Worm (Caenorhabditis elegans) whole organism, young adult: ENCODE data around the gene frpr-12.

Experiments
- B0019.2 ChIP-seq: fragments of 200-800 bp; sonication (Bioruptor generic); conservative IDR thresholded peaks from 2 replicates; pipeline ENCODE4 v1.3.6; 2022; ENCODE audit warnings: missing genetic modification reagents, missing genetic modification characterization, missing compliant biosample characterization
- C06A6.2 ChIP-seq: fragments of 200-800 bp; sonication (Bioruptor generic); conservative IDR thresholded peaks from 2 replicates; pipeline ENCODE4 v1.3.6; 2022; ENCODE audit warnings: missing genetic modification characterization, missing compliant biosample characterization
- D2030.7 ChIP-seq: fragments of 200-800 bp; sonication (Bioruptor generic); IDR thresholded peaks from 2 replicates; pipeline ENCODE4 v1.3.6; 2022; ENCODE audit warnings: missing genetic modification reagents, missing genetic modification characterization, missing compliant biosample characterization
- F23B12.7 ChIP-seq: sonication (generic microtip); optimal IDR thresholded peaks from 2 replicates; lab custom pipeline; 2017; ENCODE audit warnings: missing genetic modification characterization, mild to moderate bottlenecking, missing compliant biosample characterization, antibody characterized with exemption, moderate library complexity; ENCODE audit not compliant: insufficient read depth
- F33H1.4 ChIP-seq: fragments of 200-800 bp; sonication (Bioruptor generic); IDR thresholded peaks from 2 replicates; pipeline ENCODE4 v1.3.6; 2022; ENCODE audit warnings: missing genetic modification reagents, missing genetic modification characterization, missing compliant biosample characterization
- F39B2.1 ChIP-seq: fragments of 200-800 bp; sonication (Bioruptor generic); IDR thresholded peaks from 2 replicates; pipeline ENCODE4 v1.3.6; 2022; ENCODE audit warnings: missing genetic modification reagents, missing genetic modification characterization, missing compliant biosample characterization
- F49E8.2 ChIP-seq: sonication (generic microtip); optimal IDR thresholded peaks from 3 replicates; lab custom pipeline; 2017; ENCODE audit warnings: missing genetic modification characterization, mild to moderate bottlenecking, missing compliant biosample characterization, antibody characterized with exemption, moderate library complexity; ENCODE audit not compliant: insufficient read depth
- K11D2.4 ChIP-seq: fragments of 200-800 bp; sonication (Bioruptor generic); IDR thresholded peaks from 2 replicates; pipeline ENCODE4 v1.3.6; 2022; ENCODE audit warnings: missing genetic modification reagents, missing genetic modification characterization, missing compliant biosample characterization
- ama-1 ChIP-seq, 3 experiments: fragments of 150-350 bp in 1 of 3; sonication (generic microtip) in 2 of 3; optimal IDR thresholded peaks; 2 replicates each; lab custom pipeline; 2014 to 2018; ENCODE audit warnings: missing biosample characterization in 2 of 3, missing genetic modification characterization in 2 of 3, missing genetic modification reagents in 2 of 3
- aptf-2 ChIP-seq: fragments of 200-800 bp; sonication (Bioruptor generic); conservative IDR thresholded peaks from 2 replicates; pipeline ENCODE4 v1.3.6; 2022; ENCODE audit warnings: missing genetic modification reagents, missing genetic modification characterization, missing compliant biosample characterization
- attf-6 ChIP-seq: fragments of 200-800 bp; sonication (Bioruptor generic); IDR thresholded peaks from 2 replicates; pipeline ENCODE4 v1.3.6; 2022; ENCODE audit warnings: missing genetic modification reagents, missing genetic modification characterization, missing compliant biosample characterization
- bed-1 ChIP-seq: fragments of 200-800 bp; sonication (Bioruptor generic); IDR thresholded peaks from 2 replicates; pipeline ENCODE4 v1.3.6; 2022; ENCODE audit warnings: missing genetic modification reagents, missing genetic modification characterization, missing compliant biosample characterization
- bed-2 ChIP-seq: fragments of 200-800 bp; sonication (Bioruptor generic); IDR thresholded peaks from 2 replicates; pipeline ENCODE4 v1.3.6; 2022; ENCODE audit warnings: missing genetic modification reagents, missing genetic modification characterization, missing compliant biosample characterization
- ccch-3 ChIP-seq: fragments of 200-800 bp; sonication (Bioruptor generic); optimal IDR thresholded peaks from 2 replicates; lab custom pipeline; 2018; ENCODE audit warnings: mild to moderate bottlenecking, missing genetic modification characterization, missing compliant biosample characterization
- cebp-1 ChIP-seq, 2 experiments: fragments of 200-800 bp in 1 of 2; sonication (Bioruptor generic) in 1 of 2; sonication (generic microtip) in 1 of 2; IDR thresholded peaks in 1 of 2; optimal IDR thresholded peaks in 1 of 2; 2 replicates each; pipeline versions ENCODE4 v1.3.6 to Lab custom; 2017 to 2022; ENCODE audit warnings: missing compliant biosample characterization in 2 of 2, missing genetic modification characterization in 2 of 2, mild to moderate bottlenecking in 1 of 2, missing genetic modification reagents in 1 of 2, moderate library complexity in 1 of 2
- ceh-40 ChIP-seq: fragments of 200-800 bp; sonication (Bioruptor generic); IDR thresholded peaks from 2 replicates; pipeline ENCODE4 v1.3.6; 2022; ENCODE audit warnings: missing genetic modification characterization, missing compliant biosample characterization
- ceh-58 ChIP-seq: fragments of 200-800 bp; sonication (Bioruptor generic); IDR thresholded peaks from 2 replicates; pipeline ENCODE4 v1.3.6; 2022; ENCODE audit warnings: missing genetic modification characterization, missing compliant biosample characterization
- egl-18 ChIP-seq: fragments of 200-800 bp; sonication (Bioruptor generic); IDR thresholded peaks from 2 replicates; pipeline ENCODE4 v1.3.6; 2022; ENCODE audit warnings: missing genetic modification reagents, missing genetic modification characterization, missing compliant biosample characterization
- egrh-3 ChIP-seq: fragments of 200-800 bp; sonication (Bioruptor generic); IDR thresholded peaks from 2 replicates; pipeline ENCODE4 v1.3.6; 2022; ENCODE audit warnings: missing genetic modification reagents, missing genetic modification characterization, missing compliant biosample characterization
- fkh-3 ChIP-seq: sonication (generic microtip); optimal IDR thresholded peaks from 2 replicates; lab custom pipeline; 2016; ENCODE audit warnings: mild to moderate bottlenecking, missing genetic modification characterization, missing compliant biosample characterization
- hsf-1 ChIP-seq: fragments of 200-800 bp; sonication (Bioruptor generic); IDR thresholded peaks from 2 replicates; pipeline ENCODE4 v1.3.6; 2022; ENCODE audit warnings: missing genetic modification reagents, missing genetic modification characterization, missing compliant biosample characterization
- lag-1 ChIP-seq: fragments of 200-800 bp; sonication (Bioruptor generic); IDR thresholded peaks from 2 replicates; pipeline ENCODE4 v1.3.6; 2022; ENCODE audit warnings: missing genetic modification reagents, missing genetic modification characterization, missing compliant biosample characterization
- lir-1 ChIP-seq: fragments of 200-800 bp; sonication (Bioruptor generic); conservative IDR thresholded peaks from 2 replicates; pipeline ENCODE4 v1.3.6; 2022; ENCODE audit warnings: missing genetic modification reagents, missing genetic modification characterization, missing compliant biosample characterization
- madf-10 ChIP-seq: sonication (generic microtip); optimal IDR thresholded peaks from 2 replicates; lab custom pipeline; 2016; ENCODE audit warnings: mild to moderate bottlenecking, missing genetic modification characterization, missing compliant biosample characterization
- mes-4 ChIP-seq: sonication (generic microtip); optimal IDR thresholded peaks from 2 replicates; lab custom pipeline; 2016; ENCODE audit warnings: missing genotype, missing genetic modification characterization, missing compliant biosample characterization
- mxl-1 ChIP-seq: sonication (generic microtip); optimal IDR thresholded peaks from 2 replicates; lab custom pipeline; 2016; ENCODE audit warnings: missing genetic modification characterization, missing compliant biosample characterization
- nfya-2 ChIP-seq: fragments of 200-800 bp; sonication (Bioruptor generic); IDR thresholded peaks from 2 replicates; pipeline ENCODE4 v1.3.6; 2022; ENCODE audit warnings: missing genetic modification reagents, missing genetic modification characterization, missing compliant biosample characterization
- nfyb-1 ChIP-seq: fragments of 200-800 bp; sonication (Bioruptor generic); IDR thresholded peaks from 2 replicates; pipeline ENCODE4 v1.3.6; 2022; ENCODE audit warnings: missing genetic modification reagents, missing genetic modification characterization, missing compliant biosample characterization
- nhr-120 ChIP-seq: fragments of 200-800 bp; sonication (Bioruptor generic); IDR thresholded peaks from 2 replicates; pipeline ENCODE4 v1.3.6; 2022; ENCODE audit warnings: missing genetic modification characterization, missing compliant biosample characterization
- nhr-179 ChIP-seq: sonication (generic microtip); optimal IDR thresholded peaks from 2 replicates; lab custom pipeline; 2016; ENCODE audit warnings: mild to moderate bottlenecking, missing genetic modification characterization, missing compliant biosample characterization
- nhr-80 ChIP-seq: sonication (generic microtip); optimal IDR thresholded peaks from 2 replicates; lab custom pipeline; 2016; ENCODE audit warnings: missing genetic modification characterization, missing compliant biosample characterization
- pbrm-1 ChIP-seq: fragments of 200-800 bp; sonication (Bioruptor generic); IDR thresholded peaks from 2 replicates; pipeline ENCODE4 v1.3.6; 2022; ENCODE audit warnings: missing genetic modification reagents, missing genetic modification characterization, missing compliant biosample characterization
- pha-4 ChIP-seq: fragments of 150-350 bp; sonication (generic microtip); optimal IDR thresholded peaks from 2 replicates; lab custom pipeline; 2014; ENCODE audit warnings: missing biosample characterization, missing genetic modification reagents, missing genetic modification characterization
- rec-8 ChIP-seq, 2 experiments: sonication (generic microtip); optimal IDR thresholded peaks; 2 replicates each; lab custom pipeline; 2016; ENCODE audit warnings: mild to moderate bottlenecking in 2 of 2, missing genetic modification characterization in 2 of 2, missing genetic modification reagents in 2 of 2, missing genotype in 2 of 2, missing biosample characterization in 1 of 2, missing compliant biosample characterization in 1 of 2, moderate library complexity in 1 of 2
- repo-1 ChIP-seq: sonication (generic microtip); optimal IDR thresholded peaks from 2 replicates; lab custom pipeline; 2017; ENCODE audit warnings: mild to moderate bottlenecking, missing genetic modification characterization, missing compliant biosample characterization
- rpc-1 ChIP-seq, 2 experiments: fragments of 150-350 bp in 1 of 2; sonication (generic microtip) in 1 of 2; optimal IDR thresholded peaks; 2 replicates each; lab custom pipeline; 2014 to 2018; ENCODE audit warnings: missing biosample characterization in 1 of 2, missing genetic modification characterization in 1 of 2, missing genetic modification reagents in 1 of 2, missing genotype in 1 of 2
- snpc-4 ChIP-seq, 5 experiments: fragments of 150-350 bp in 1 of 5; sonication (generic microtip) in 4 of 5; optimal IDR thresholded peaks; 2 replicates each; lab custom pipeline; 2014 to 2018; ENCODE audit warnings: missing genetic modification characterization in 5 of 5, missing biosample characterization in 3 of 5, antibody characterized with exemption in 2 of 5, mild to moderate bottlenecking in 2 of 5, missing compliant biosample characterization in 2 of 5, missing genotype in 2 of 5, moderate library complexity in 2 of 5, missing genetic modification reagents in 1 of 5
- unc-130 ChIP-seq: sonication (generic microtip); optimal IDR thresholded peaks from 2 replicates; lab custom pipeline; 2016; ENCODE audit warnings: missing genetic modification reagents, missing genetic modification characterization, missing compliant biosample characterization
- xnd-1 ChIP-seq: sonication (generic microtip); optimal IDR thresholded peaks from 2 replicates; lab custom pipeline; 2016; ENCODE audit warnings: missing genotype, missing genetic modification reagents, missing genetic modification characterization, missing compliant biosample characterization
- ztf-22 ChIP-seq: fragments of 200-800 bp; sonication (Bioruptor generic); optimal IDR thresholded peaks from 2 replicates; lab custom pipeline; 2018; ENCODE audit warnings: mild to moderate bottlenecking, missing genetic modification characterization, moderate library complexity, missing compliant biosample characterization
- ztf-28 ChIP-seq: fragments of 200-800 bp; sonication (Bioruptor generic); IDR thresholded peaks from 2 replicates; pipeline ENCODE4 v1.3.6; 2022; ENCODE audit warnings: missing genetic modification reagents, missing genetic modification characterization, missing compliant biosample characterization
- ztf-3 ChIP-seq: fragments of 200-800 bp; sonication (Bioruptor generic); optimal IDR thresholded peaks from 2 replicates; lab custom pipeline; 2018; ENCODE audit warnings: mild to moderate bottlenecking, missing genetic modification characterization, missing compliant biosample characterization

The frpr-12 gene

ce11 chrV:8936184-8936589 is 33.4 kb downstream of the frpr-12 start, which contains the start of gene unc-23 (continued):
- TF ChIP-seq snpc-4 (GFP tag; optimal IDR thresholded peaks at IDR 0.05; lab: Kevin White, UChicago) (no peak), snpc-4 (tag; optimal IDR thresholded peaks at IDR 0.05; lab: Kevin White, UChicago) (peak in 3 of 4 experiments; percentile 36 to 40 (median 39)), egl-18 (0 out of 2 replicates have a peak, but pooled peaks have one; percentile 54), K11D2.4 (GFP tag; lab: Robert Waterston, UW) (peak; percentile 86), ztf-22 (GFP tag; lab: Kevin White, UChicago) (no peak), ztf-28 (GFP tag; lab: Robert Waterston, UW) (no peak), cebp-1 (GFP tag; IDR thresholded peaks at IDR 0.05; lab: Robert Waterston, UW) (peak; percentile 95), cebp-1 (tag; optimal IDR thresholded peaks at IDR 0.05; lab: Kevin White, UChicago) (peak; percentile 98), fkh-3 (tag; lab: Kevin White, UChicago) (no peak), mes-4 (tag; lab: Kevin White, UChicago) (no peak), F49E8.2 (no peak), unc-130 (GFP tag; lab: Kevin White, UChicago) (no peak), F23B12.7 (tag; lab: Kevin White, UChicago) (no peak), attf-6 (no peak), egrh-3 (GFP tag; lab: Robert Waterston, UW) (no peak), aptf-2 (no peak), mxl-1 (tag; lab: Kevin White, UChicago) (no peak), ceh-40 (no peak), bed-2 (GFP tag; lab: Robert Waterston, UW) (no peak), lag-1 (GFP tag; lab: Robert Waterston, UW) (no peak), ccch-3 (no peak), repo-1 (tag; lab: Kevin White, UChicago) (peak; percentile 24), bed-1 (GFP tag; lab: Robert Waterston, UW) (no peak), madf-10 (tag; lab: Kevin White, UChicago) (peak; percentile 86), nfyb-1 (GFP tag; lab: Robert Waterston, UW) (peak; percentile 90), F33H1.4 (GFP tag; lab: Robert Waterston, UW) (no peak), lir-1 (GFP tag; lab: Robert Waterston, UW) (no peak), nfya-2 (GFP tag; lab: Robert Waterston, UW) (no peak), nhr-80 (tag; lab: Kevin White, UChicago) (peak; percentile 76), ztf-3 (GFP tag; lab: Kevin White, UChicago) (peak; percentile 78)

ce11 chrV:8936791-8937475 is 34.1 kb downstream of the frpr-12 start:
- TF ChIP-seq snpc-4 (GFP tag; optimal IDR thresholded peaks at IDR 0.05; lab: Kevin White, UChicago) (no peak), snpc-4 (tag; optimal IDR thresholded peaks at IDR 0.05; lab: Kevin White, UChicago) (no peak), rec-8 (tag; optimal IDR thresholded peaks at IDR 0.05; lab: Kevin White, UChicago) (no peak), ceh-40 (0 out of 2 replicates have a peak, but pooled peaks have one; percentile 31), nhr-179 (tag; lab: Kevin White, UChicago) (no peak), xnd-1 (tag; lab: Kevin White, UChicago) (no peak), ceh-58 (no peak), bed-2 (GFP tag; lab: Robert Waterston, UW) (no peak), D2030.7 (GFP tag; lab: Robert Waterston, UW) (no peak), rpc-1 (optimal IDR thresholded peaks at IDR 0.05; lab: Kevin White, UChicago) (no peak), rpc-1 (tag; optimal IDR thresholded peaks at IDR 0.05; lab: Kevin White, UChicago) (no peak), F39B2.1 (GFP tag; lab: Robert Waterston, UW) (no peak), nhr-80 (tag; lab: Kevin White, UChicago) (peak; percentile 29), pbrm-1 (GFP tag; lab: Robert Waterston, UW) (0 out of 2 replicates have a peak, but pooled peaks have one; percentile 28), lag-1 (GFP tag; lab: Robert Waterston, UW) (no peak), pha-4 (tag; lab: Kevin White, UChicago) (no peak), C06A6.2 (GFP tag; lab: Robert Waterston, UW) (no peak), hsf-1 (GFP tag; lab: Robert Waterston, UW) (0 out of 2 replicates have a peak, but pooled peaks have one; percentile 61), nhr-120 (GFP tag; lab: Robert Waterston, UW) (no peak), egl-18 (no peak), nfyb-1 (GFP tag; lab: Robert Waterston, UW) (0 out of 2 replicates have a peak, but pooled peaks have one; percentile 16), ztf-22 (GFP tag; lab: Kevin White, UChicago) (no peak), F49E8.2 (no peak), mxl-1 (tag; lab: Kevin White, UChicago) (no peak), ama-1 (optimal IDR thresholded peaks at IDR 0.05; lab: Kevin White, UChicago) (no peak), ama-1 (GFP tag; optimal IDR thresholded peaks at IDR 0.05; lab: Kevin White, UChicago) (no peak), B0019.2 (GFP tag; lab: Robert Waterston, UW) (no peak)
- TF ChIP-seq, all 124 proteins: peak for 5
